Fruit fly (Drosophila melanogaster) whole organism, embryonic: Measurements from ENCODE around the gene sunn.

ENCODE experiments used
- Antp ChIP-seq: fragments of 200-800 bp; sonication (Bioruptor generic); optimal IDR thresholded peaks from 3 replicates; lab custom pipeline; 2016; ENCODE audit warnings: missing biosample characterization, missing genetic modification characterization
- CG1024 ChIP-seq: fragments of 200-800 bp; sonication (Bioruptor generic); IDR thresholded peaks from 2 replicates; pipeline ENCODE4 v1.3.6; 2022; ENCODE audit warnings: missing biosample characterization, missing genetic modification characterization
- CG11247 ChIP-seq: fragments of 200-800 bp; sonication (Bioruptor generic); IDR thresholded peaks from 2 replicates; pipeline ENCODE4 v1.3.6; 2022; ENCODE audit warnings: missing biosample characterization, missing genetic modification characterization
- CG12219 ChIP-seq: fragments of 200-800 bp; sonication (Bioruptor generic); optimal IDR thresholded peaks from 3 replicates; lab custom pipeline; 2018; ENCODE audit warnings: missing biosample characterization, mild to moderate bottlenecking, missing genetic modification characterization
- CG12744 ChIP-seq: fragments of 200-800 bp; sonication (Bioruptor generic); optimal IDR thresholded peaks from 2 replicates; lab custom pipeline; 2016; ENCODE audit warnings: missing biosample characterization, missing genetic modification characterization
- CG12769 ChIP-seq: fragments of 200-800 bp; sonication (Bioruptor generic); optimal IDR thresholded peaks from 2 replicates; lab custom pipeline; 2019; ENCODE audit warnings: missing biosample characterization, mild to moderate bottlenecking, missing genetic modification characterization, moderate library complexity
- CG13287 ChIP-seq: fragments of 200-800 bp; sonication (Bioruptor generic); IDR thresholded peaks from 2 replicates; pipeline ENCODE4 v1.3.6; 2022; ENCODE audit warnings: missing biosample characterization, missing genetic modification characterization; ENCODE audit not compliant: partially characterized antibody
- CG14710 ChIP-seq: fragments of 200-800 bp; sonication (Bioruptor generic); optimal IDR thresholded peaks from 3 replicates; lab custom pipeline; 2019; ENCODE audit warnings: missing biosample characterization, mild to moderate bottlenecking, missing genetic modification characterization, moderate library complexity
- CG15514 ChIP-seq: fragments of 200-800 bp; sonication (Bioruptor generic); optimal IDR thresholded peaks from 3 replicates; lab custom pipeline; 2017; ENCODE audit warnings: missing biosample characterization, missing genetic modification characterization, mild to moderate bottlenecking, moderate library complexity, missing genetic modification reagents
- CG17361 ChIP-seq: fragments of 200-800 bp; sonication (Bioruptor generic); IDR thresholded peaks from 3 replicates; pipeline ENCODE4 v1.3.6; 2022; ENCODE audit warnings: missing biosample characterization, missing genetic modification characterization
- CG32532 ChIP-seq: fragments of 200-800 bp; sonication (Bioruptor generic); IDR thresholded peaks from 2 replicates; pipeline ENCODE4 v1.3.6; 2022; ENCODE audit warnings: missing biosample characterization, missing genetic modification characterization
- CG34376 ChIP-seq: fragments of 200-800 bp; sonication (Bioruptor generic); optimal IDR thresholded peaks from 2 replicates; lab custom pipeline; 2018; ENCODE audit warnings: missing biosample characterization, mild to moderate bottlenecking, missing genetic modification characterization
- CG43689 ChIP-seq: fragments of 200-800 bp; sonication (Bioruptor generic); IDR thresholded peaks from 2 replicates; pipeline ENCODE4 v1.3.6; 2022; ENCODE audit warnings: missing biosample characterization, missing genetic modification characterization
- CG6791 ChIP-seq: fragments of 200-800 bp; sonication (Bioruptor generic); IDR thresholded peaks from 3 replicates; pipeline ENCODE4 v1.3.6; 2022; ENCODE audit warnings: missing biosample characterization, missing genetic modification characterization; ENCODE audit not compliant: partially characterized antibody
- CG7556 ChIP-seq: fragments of 200-800 bp; sonication (Bioruptor generic); optimal IDR thresholded peaks from 2 replicates; lab custom pipeline; 2017; ENCODE audit warnings: missing biosample characterization, mild to moderate bottlenecking, missing genetic modification characterization
- CG8281 ChIP-seq: fragments of 200-800 bp; sonication (Bioruptor generic); optimal IDR thresholded peaks from 2 replicates; lab custom pipeline; 2018; ENCODE audit warnings: missing biosample characterization, mild to moderate bottlenecking, missing genetic modification characterization, moderate library complexity
- CG8290 ChIP-seq, 3 experiments: fragments of 200-800 bp; sonication (Bioruptor generic); optimal IDR thresholded peaks; 2 replicates each; lab custom pipeline; 2016 to 2019; ENCODE audit warnings: missing biosample characterization in 3 of 3, missing genetic modification characterization in 3 of 3, mild to moderate bottlenecking in 2 of 3, moderate library complexity in 1 of 3
- CG8765 ChIP-seq: fragments of 200-800 bp; sonication (Bioruptor generic); IDR thresholded peaks from 2 replicates; pipeline ENCODE4 v1.3.6; 2022; ENCODE audit warnings: missing biosample characterization, missing genetic modification characterization
- CG9609 ChIP-seq: fragments of 200-800 bp; sonication (Bioruptor generic); optimal IDR thresholded peaks from 3 replicates; lab custom pipeline; 2016; ENCODE audit warnings: missing biosample characterization, missing genetic modification characterization
- Camta ChIP-seq: fragments of 200-800 bp; sonication (Bioruptor generic); optimal IDR thresholded peaks from 2 replicates; lab custom pipeline; 2016; ENCODE audit warnings: missing biosample characterization, missing genetic modification characterization
- Ets65A ChIP-seq: fragments of 200-800 bp; sonication (Bioruptor generic); peaks from one replicate; lab custom pipeline; 2016; ENCODE audit warnings: missing biosample characterization, missing genetic modification characterization
- Fer2 ChIP-seq: fragments of 200-800 bp; sonication (Bioruptor generic); optimal IDR thresholded peaks from 2 replicates; lab custom pipeline; 2018; ENCODE audit warnings: missing biosample characterization, mild to moderate bottlenecking, missing genetic modification characterization, moderate library complexity
- HLH3B ChIP-seq: fragments of 200-800 bp; sonication (Bioruptor generic); IDR thresholded peaks from 2 replicates; pipeline ENCODE4 v1.3.6; 2022; ENCODE audit warnings: missing biosample characterization, missing genetic modification characterization
- Lpt ChIP-seq: fragments of >200 bp; optimal IDR thresholded peaks from 2 replicates; lab custom pipeline; 2018; ENCODE audit warnings: missing biosample characterization, missing genetic modification characterization
- Mad ChIP-seq: fragments of 200-800 bp; sonication (Bioruptor generic); optimal IDR thresholded peaks from 2 replicates; lab custom pipeline; 2016; ENCODE audit warnings: missing biosample characterization, missing genetic modification characterization
- Med ChIP-seq: fragments of 200-800 bp; sonication (Bioruptor generic); peaks from one replicate; lab custom pipeline; 2016; ENCODE audit warnings: missing biosample characterization, missing genetic modification characterization, mild to moderate bottlenecking, inconsistent platforms, moderate library complexity
- Oli ChIP-seq: fragments of 200-800 bp; sonication (Bioruptor generic); optimal IDR thresholded peaks from 2 replicates; lab custom pipeline; 2018; ENCODE audit warnings: missing biosample characterization, mild to moderate bottlenecking, missing genetic modification characterization, moderate library complexity
- Poxn ChIP-seq: fragments of 200-800 bp; sonication (Bioruptor generic); IDR thresholded peaks from 2 replicates; pipeline ENCODE4 v1.3.6; 2022; ENCODE audit warnings: missing biosample characterization, missing genetic modification characterization
- Trl ChIP-seq, 3 experiments: fragments of >200 bp in 2 of 3; fragments of 200-800 bp in 1 of 3; sonication (Bioruptor generic) in 1 of 3; optimal IDR thresholded peaks; 2 replicates in 1 of 3; 3 replicates in 2 of 3; lab custom pipeline; 2016 to 2017; ENCODE audit warnings: missing biosample characterization in 1 of 3, missing genetic modification characterization in 1 of 3
- Xbp1 ChIP-seq: fragments of 200-800 bp; sonication (Bioruptor generic); optimal IDR thresholded peaks from 3 replicates; lab custom pipeline; 2016; ENCODE audit warnings: missing biosample characterization, mild to moderate bottlenecking, missing genetic modification characterization
- abd-A ChIP-seq: fragments of 200-800 bp; sonication (Bioruptor generic); optimal IDR thresholded peaks from 3 replicates; lab custom pipeline; 2019; ENCODE audit warnings: missing biosample characterization, mild to moderate bottlenecking, missing genetic modification characterization, moderate library complexity
- aop ChIP-seq: fragments of 200-800 bp; sonication (Bioruptor generic); IDR thresholded peaks from 2 replicates; pipeline ENCODE4 v1.3.6; 2022; ENCODE audit warnings: missing biosample characterization, missing genetic modification characterization
- cas ChIP-seq: fragments of 200-800 bp; sonication (Bioruptor generic); IDR thresholded peaks from 2 replicates; pipeline ENCODE4 v1.3.6; 2022; ENCODE audit warnings: missing biosample characterization, missing genetic modification characterization
- chinmo ChIP-seq: fragments of 200-800 bp; sonication (Bioruptor generic); IDR thresholded peaks from 4 replicates; pipeline ENCODE4 v1.3.6; 2022; ENCODE audit warnings: missing biosample characterization, missing genetic modification characterization; ENCODE audit not compliant: partially characterized antibody
- ci ChIP-seq: fragments of 200-800 bp; sonication (Bioruptor generic); IDR thresholded peaks from 3 replicates; pipeline ENCODE4 v1.3.6; 2022; ENCODE audit warnings: missing biosample characterization, missing genetic modification characterization
- cwo ChIP-seq: fragments of 200-800 bp; sonication (Bioruptor generic); optimal IDR thresholded peaks from 3 replicates; lab custom pipeline; 2017; ENCODE audit warnings: missing biosample characterization, missing genetic modification characterization, mild to moderate bottlenecking, moderate library complexity, missing genetic modification reagents
- da ChIP-seq: fragments of 200-800 bp; sonication (Bioruptor generic); optimal IDR thresholded peaks from 2 replicates; lab custom pipeline; 2016; ENCODE audit warnings: missing biosample characterization, missing genetic modification characterization
- danr ChIP-seq: fragments of 200-800 bp; sonication (Bioruptor generic); IDR thresholded peaks from 2 replicates; pipeline ENCODE4 v1.3.6; 2022; ENCODE audit warnings: missing biosample characterization, missing genetic modification characterization
- dimm ChIP-seq: fragments of 200-800 bp; sonication (Bioruptor generic); IDR thresholded peaks from 2 replicates; pipeline ENCODE4 v1.3.6; 2022; ENCODE audit warnings: missing biosample characterization, missing genetic modification characterization
- dm ChIP-seq: fragments of 200-800 bp; sonication (Bioruptor generic); optimal IDR thresholded peaks from 3 replicates; lab custom pipeline; 2016; ENCODE audit warnings: missing biosample characterization, missing genetic modification characterization
- exex ChIP-seq: fragments of 200-800 bp; sonication (Bioruptor generic); optimal IDR thresholded peaks from 4 replicates; lab custom pipeline; 2018; ENCODE audit warnings: missing biosample characterization, mild to moderate bottlenecking, missing genetic modification characterization, moderate library complexity
- gce ChIP-seq: fragments of 200-800 bp; sonication (Bioruptor generic); IDR thresholded peaks from 3 replicates; pipeline ENCODE4 v1.3.6; 2022; ENCODE audit warnings: missing biosample characterization, missing genetic modification characterization
- lab ChIP-seq: fragments of 200-800 bp; sonication (Bioruptor generic); optimal IDR thresholded peaks from 3 replicates; lab custom pipeline; 2017; ENCODE audit warnings: missing biosample characterization, missing genetic modification characterization, mild to moderate bottlenecking, moderate library complexity, missing genetic modification reagents
- lola ChIP-seq, 3 experiments: fragments of >200 bp in 2 of 3; fragments of 200-800 bp in 1 of 3; sonication (Bioruptor generic) in 1 of 3; optimal IDR thresholded peaks; 2 replicates each; lab custom pipeline; 2017 to 2019; ENCODE audit warnings: missing biosample characterization in 3 of 3, missing genetic modification characterization in 3 of 3, mild to moderate bottlenecking in 1 of 3, moderate library complexity in 1 of 3
- onecut ChIP-seq: fragments of 200-800 bp; sonication (Bioruptor generic); IDR thresholded peaks from 2 replicates; pipeline ENCODE4 v1.3.6; 2022; ENCODE audit warnings: missing biosample characterization, missing genetic modification characterization
- peb ChIP-seq: fragments of 200-800 bp; sonication (Bioruptor generic); IDR thresholded peaks from 2 replicates; pipeline ENCODE4 v1.3.6; 2022; ENCODE audit warnings: missing biosample characterization, missing genetic modification characterization
- sd ChIP-seq: fragments of 200-800 bp; sonication (Bioruptor generic); optimal IDR thresholded peaks from 3 replicates; lab custom pipeline; 2018; ENCODE audit warnings: missing biosample characterization, mild to moderate bottlenecking, missing genetic modification characterization, moderate library complexity
- slbo ChIP-seq: fragments of 200-800 bp; sonication (Bioruptor generic); IDR thresholded peaks from 2 replicates; pipeline ENCODE4 v1.3.6; 2022; ENCODE audit warnings: missing biosample characterization, missing genetic modification characterization
- tio ChIP-seq: fragments of 200-800 bp; sonication (Bioruptor generic); optimal IDR thresholded peaks from 2 replicates; lab custom pipeline; 2017; ENCODE audit warnings: missing biosample characterization, missing genetic modification characterization, inconsistent platforms
- trh ChIP-seq: fragments of 200-800 bp; sonication (Bioruptor generic); optimal IDR thresholded peaks from 2 replicates; lab custom pipeline; 2016; ENCODE audit warnings: missing biosample characterization, missing genetic modification characterization
- yki ChIP-seq: fragments of >200 bp; optimal IDR thresholded peaks from 3 replicates; lab custom pipeline; 2018
- z ChIP-seq: fragments of 200-800 bp; sonication (Bioruptor generic); IDR thresholded peaks from 3 replicates; pipeline ENCODE4 v1.3.6; 2022; ENCODE audit warnings: missing biosample characterization, missing genetic modification characterization

sunn gene

dm6 chr3L:11776731-11777130 lies 48.6 kb downstream of the sunn start, which contains the start of gene CG14131 (continued):
- TF ChIP-seq Oli (tag; lab: Kevin White, UChicago) = no peak
- TF ChIP-seq CG6791 (GFP tag; lab: Robert Waterston, UW) = no peak
- peak; percentile 38; the same call in 1 of the 2 replicates for TF ChIP-seq CG32532 (GFP tag; lab: Robert Waterston, UW)
- peak; percentile 18; the same call in 1 of the 3 replicates for TF ChIP-seq ci (GFP tag; lab: Robert Waterston, UW)
- TF ChIP-seq exex (tag; lab: Kevin White, UChicago) = peak; percentile 99
- no peak for TF ChIP-seq CG12769 (tag; lab: Kevin White, UChicago)
- TF ChIP-seq lola (GFP tag; optimal IDR thresholded peaks at IDR 0.05; lab: Kevin White, UChicago) = no peak
- TF ChIP-seq CG17361 (GFP tag; lab: Robert Waterston, UW) = no peak
- no peak for TF ChIP-seq CG1024 (GFP tag; lab: Robert Waterston, UW)
- TF ChIP-seq CG8290 (GFP tag; optimal IDR thresholded peaks at IDR 0.05; lab: Kevin White, UChicago) = no peak
- TF ChIP-seq CG8290 (tag; optimal IDR thresholded peaks at IDR 0.05; lab: Kevin White, UChicago) = no peak
- no peak for TF ChIP-seq peb
- TF ChIP-seq CG7556 = no peak
- TF ChIP-seq onecut = no peak
- TF ChIP-seq slbo (GFP tag; lab: Robert Waterston, UW) = no peak
- TF ChIP-seq Ets65A (GFP tag; lab: Kevin White, UChicago) = no peak
- TF ChIP-seq Camta (GFP tag; lab: Kevin White, UChicago) = no peak
- peak; percentile 78 for TF ChIP-seq CG34376 (GFP tag; lab: Kevin White, UChicago)
- no peak for TF ChIP-seq yki (lab: Kevin White, UChicago)
- no peak for TF ChIP-seq CG12219 (GFP tag; lab: Kevin White, UChicago)
- TF ChIP-seq CG8281 (tag; lab: Kevin White, UChicago) = no peak
- TF ChIP-seq dm = no peak
- TF ChIP-seq Antp (GFP tag; lab: Kevin White, UChicago) = no peak
- TF ChIP-seq cas (GFP tag; lab: Robert Waterston, UW) = no peak
- no peak for TF ChIP-seq da
- no peak for TF ChIP-seq z (GFP tag; lab: Robert Waterston, UW)
- no peak for TF ChIP-seq trh (GFP tag; lab: Kevin White, UChicago)
- no peak for TF ChIP-seq aop
- TF ChIP-seq CG13287 (GFP tag; lab: Robert Waterston, UW) = peak; percentile 41
- TF ChIP-seq Lpt (GFP tag; lab: Kevin White, UChicago) = no peak
- no peak for TF ChIP-seq CG11247 (GFP tag; lab: Robert Waterston, UW)
- peak; percentile 65 for TF ChIP-seq Med (GFP tag; lab: Kevin White, UChicago)
- no peak for TF ChIP-seq CG9609
- no peak for TF ChIP-seq tio (GFP tag; lab: Kevin White, UChicago)
- no peak for TF ChIP-seq cwo (GFP tag; lab: Kevin White, UChicago)
- no peak for TF ChIP-seq Xbp1
- no peak for TF ChIP-seq Fer2 (tag; lab: Kevin White, UChicago)
- TF ChIP-seq chinmo (GFP tag; lab: Robert Waterston, UW) = peak; percentile 62; the same call in 3 of the 4 replicates
- peak; percentile 26 for TF ChIP-seq lab
- no peak for TF ChIP-seq CG15514
- TF ChIP-seq Poxn (GFP tag; lab: Robert Waterston, UW) = no peak
- TF ChIP-seq dimm (GFP tag; lab: Robert Waterston, UW) = no peak
- no peak for TF ChIP-seq abd-A
- no peak for TF ChIP-seq CG43689 (GFP tag; lab: Robert Waterston, UW)
- TF ChIP-seq CG12744 = no peak
- TF ChIP-seq Mad (GFP tag; lab: Kevin White, UChicago) = no peak
- no peak for TF ChIP-seq gce
- TF ChIP-seq danr (GFP tag; lab: Robert Waterston, UW) = no peak
- no peak for TF ChIP-seq CG14710 (tag; lab: Kevin White, UChicago)
- TF ChIP-seq sd (tag; lab: Kevin White, UChicago) = no peak
- peak; percentile 39 to 70 for TF ChIP-seq Trl (optimal IDR thresholded peaks at IDR 0.05; lab: Kevin White, UChicago)
- no peak for TF ChIP-seq Trl (GFP tag; optimal IDR thresholded peaks at IDR 0.05; lab: Kevin White, UChicago)
- no peak for TF ChIP-seq CG8765 (GFP tag; lab: Robert Waterston, UW)
- no peak for TF ChIP-seq HLH3B (GFP tag; lab: Robert Waterston, UW)
- TF ChIP-seq, all 482 proteins: peak for 17
